Fruit fly (Drosophila melanogaster): ENCODE results near the gene CG2211.

CG2211 gene

dm6 chr3L:1348935-1349334, 13.8 kb upstream of the CG2211 start (continued):
- TF ChIP-seq Fer3 (tag; optimal IDR thresholded peaks at IDR 0.05), result no peak
- no peak for TF ChIP-seq sisA (GFP tag; IDR thresholded peaks at IDR 0.05)
- no peak for TF ChIP-seq CG13123 (GFP tag; optimal IDR thresholded peaks at IDR 0.05)
- no peak for TF ChIP-seq CG7786 (GFP tag; optimal IDR thresholded peaks at IDR 0.05)
- peak; percentile 80 for TF ChIP-seq sens (GFP tag)
- TF ChIP-seq CG6175 (GFP tag; IDR thresholded peaks at IDR 0.05), result no peak
- TF ChIP-seq Usf (GFP tag; optimal IDR thresholded peaks at IDR 0.05), result no peak
- no peak for TF ChIP-seq Max (GFP tag; optimal IDR thresholded peaks at IDR 0.05)
- no peak for TF ChIP-seq cas (GFP tag; IDR thresholded peaks at IDR 0.05)
- TF ChIP-seq disco-r (GFP tag; optimal IDR thresholded peaks at IDR 0.05), result no peak
- TF ChIP-seq CG10147 (GFP tag; optimal IDR thresholded peaks at IDR 0.05), result no peak
- no peak for TF ChIP-seq repo (GFP tag; optimal IDR thresholded peaks at IDR 0.05)
- TF ChIP-seq TFAM (GFP tag; optimal IDR thresholded peaks at IDR 0.05), result no peak
- TF ChIP-seq ara (GFP tag; IDR thresholded peaks at IDR 0.05), result 0 out of 2 replicates have a peak, but pooled peaks have one; percentile 29
- TF ChIP-seq z (GFP tag; IDR thresholded peaks at IDR 0.05), result no peak
- TF ChIP-seq lola (GFP tag; optimal IDR thresholded peaks at IDR 0.05), result peak in 1 of 3 experiments; percentile 14
- no peak for TF ChIP-seq Stat92E (GFP tag; optimal IDR thresholded peaks at IDR 0.05)
- no peak for TF ChIP-seq H15 (GFP tag; IDR thresholded peaks at IDR 0.05)
- TF ChIP-seq Bgb (GFP tag; IDR thresholded peaks at IDR 0.05; ENCODE audit: partially characterized antibody), result no peak
- TF ChIP-seq CG6854 (GFP tag; optimal IDR thresholded peaks at IDR 0.05), result no peak
- TF ChIP-seq CG15011 (GFP tag; optimal IDR thresholded peaks at IDR 0.05), result no peak
- no peak for TF ChIP-seq pita (GFP tag; optimal IDR thresholded peaks at IDR 0.05)
- TF ChIP-seq CG17385 (GFP tag; optimal IDR thresholded peaks at IDR 0.05), result no peak
- TF ChIP-seq CG12744 (GFP tag; optimal IDR thresholded peaks at IDR 0.05), result no peak
- no peak for TF ChIP-seq CG5180 (GFP tag; optimal IDR thresholded peaks at IDR 0.05)
- TF ChIP-seq CG3065 (GFP tag; optimal IDR thresholded peaks at IDR 0.05), result no peak
- no peak for TF ChIP-seq fd102C (GFP tag; optimal IDR thresholded peaks at IDR 0.05)
- no peak for TF ChIP-seq CG10543 (GFP tag; optimal IDR thresholded peaks at IDR 0.05)

- TF ChIP-seq sens (GFP tag) (peak; percentile 74), en (GFP tag; optimal IDR thresholded peaks at IDR 0.05) (no peak), MBD-R2 (GFP tag; IDR thresholded peaks at IDR 0.05) (no peak), bsh (GFP tag; optimal IDR thresholded peaks at IDR 0.05) (peak in 1 of 2 experiments; percentile 56), B-H1 (GFP tag; IDR thresholded peaks at IDR 0.05) (no peak), CG10565 (GFP tag; optimal IDR thresholded peaks at IDR 0.05) (no peak), Gsc (GFP tag; IDR thresholded peaks at IDR 0.05) (0 out of 2 replicates have a peak, but pooled peaks have one; percentile 28), ci (GFP tag; IDR thresholded peaks at IDR 0.05) (peak; percentile 54; the same call in 1 of the 3 replicates), Ets65A (GFP tag) (peak; percentile 89), TFAM (GFP tag; optimal IDR thresholded peaks at IDR 0.05) (no peak), tup (GFP tag; optimal IDR thresholded peaks at IDR 0.05) (no peak), Ptx1 (GFP tag; IDR thresholded peaks at IDR 0.05) (0 out of 2 replicates have a peak, but pooled peaks have one; percentile 29), Sry-δ (GFP tag; optimal IDR thresholded peaks at IDR 0.05) (no peak), Rx (GFP tag; IDR thresholded peaks at IDR 0.05) (0 out of 2 replicates have a peak, but pooled peaks have one; percentile 21), da (GFP tag; optimal IDR thresholded peaks at IDR 0.05) (no peak), row (GFP tag; IDR thresholded peaks at IDR 0.05) (peak; percentile 22; the same call in 1 of the 3 replicates), D19A (tag; optimal IDR thresholded peaks at IDR 0.05) (peak; percentile 82), zfh1 (GFP tag; IDR thresholded peaks at IDR 0.05) (0 out of 3 replicates have a peak, but pooled peaks have one; percentile 23), CG6791 (GFP tag; IDR thresholded peaks at IDR 0.05; ENCODE audit: partially characterized antibody) (no peak), nerfin-2 (GFP tag; IDR thresholded peaks at IDR 0.05; ENCODE audit: partially characterized antibody) (no peak), CG6689 (GFP tag; IDR thresholded peaks at IDR 0.05) (0 out of 2 replicates have a peak, but pooled peaks have one; percentile 18), Drgx (GFP tag; IDR thresholded peaks at IDR 0.05) (peak; percentile 84), CG1603 (tag; optimal IDR thresholded peaks at IDR 0.05) (peak; percentile 23), Antp (GFP tag; optimal IDR thresholded peaks at IDR 0.05) (peak; percentile 9), sens-2 (GFP tag; IDR thresholded peaks at IDR 0.05) (0 out of 2 replicates have a peak, but pooled peaks have one; percentile 5), ftz-f1 (GFP tag; optimal IDR thresholded peaks at IDR 0.05) (no peak)
These were observed 13.1 kb upstream of the CG2211 start for dm6 chr3L:1348248-1348647.

All from whole organism, embryonic.